Fruit fly (Drosophila melanogaster) whole organism, wandering third instar larva: ENCODE results near the gene CG7080.

Experiments used
- Abd-B ChIP-seq: fragments of >200 bp; optimal IDR thresholded peaks from 2 replicates; lab custom pipeline; 2017; ENCODE audit warnings: missing biosample characterization, missing genetic modification characterization
- CG32264 ChIP-seq: fragments of 200-800 bp; sonication (Bioruptor generic); optimal IDR thresholded peaks from 2 replicates; lab custom pipeline; 2016; ENCODE audit warnings: missing biosample characterization, missing genetic modification characterization
- CG9705 ChIP-seq: fragments of 200-800 bp; sonication (Bioruptor generic); optimal IDR thresholded peaks from 2 replicates; lab custom pipeline; 2018; ENCODE audit warnings: missing biosample characterization, mild to moderate bottlenecking, missing genetic modification characterization
- CrebA ChIP-seq: fragments of 200-800 bp; sonication (Bioruptor generic); optimal IDR thresholded peaks from 2 replicates; lab custom pipeline; 2016; ENCODE audit warnings: missing biosample characterization, mild to moderate bottlenecking, missing genetic modification characterization, borderline replicate concordance
- Dfd ChIP-seq: fragments of >200 bp; optimal IDR thresholded peaks from 2 replicates; lab custom pipeline; 2017; ENCODE audit warnings: missing biosample characterization, missing genetic modification characterization
- Dif ChIP-seq: fragments of 200-275, 200-300 bp; sonication (Bioruptor generic); optimal IDR thresholded peaks from 2 replicates; lab custom pipeline; 2018; ENCODE audit warnings: missing biosample characterization, missing genetic modification characterization; ENCODE audit not compliant: partially characterized antibody
- GATAd ChIP-seq: sonication (Bioruptor generic); optimal IDR thresholded peaks from 2 replicates; lab custom pipeline; 2016; ENCODE audit warnings: missing biosample characterization, missing genetic modification characterization
- HLH106 ChIP-seq: fragments of 200-800 bp; optimal IDR thresholded peaks from 3 replicates; lab custom pipeline; 2019; ENCODE audit warnings: missing biosample characterization, mild to moderate bottlenecking, missing genetic modification characterization, moderate library complexity
- Hnf4 ChIP-seq: fragments of 200-800 bp; sonication (Bioruptor generic); optimal IDR thresholded peaks from 2 replicates; lab custom pipeline; 2016; ENCODE audit warnings: missing biosample characterization, mild to moderate bottlenecking, missing genetic modification characterization
- Hr78 ChIP-seq: fragments of >200 bp; optimal IDR thresholded peaks from 2 replicates; lab custom pipeline; 2017; ENCODE audit warnings: missing biosample characterization, missing genetic modification characterization
- Hr83 ChIP-seq: fragments of 200-300 bp; sonication (Bioruptor generic); optimal IDR thresholded peaks from 2 replicates; lab custom pipeline; 2016; ENCODE audit warnings: missing biosample characterization, mild to moderate bottlenecking, missing genetic modification characterization, moderate library complexity; ENCODE audit not compliant: poor library complexity, severe bottlenecking
- Jra ChIP-seq: sonication (Bioruptor generic); optimal IDR thresholded peaks from 2 replicates; lab custom pipeline; 2016; ENCODE audit warnings: missing biosample characterization, missing genetic modification characterization
- Mio ChIP-seq: sonication (Bioruptor generic); optimal IDR thresholded peaks from 2 replicates; lab custom pipeline; 2016; ENCODE audit warnings: missing biosample characterization, missing genetic modification characterization
- Myc ChIP-seq: fragments of >200 bp; optimal IDR thresholded peaks from 2 replicates; lab custom pipeline; 2017
- N ChIP-seq: fragments of >200 bp; optimal IDR thresholded peaks from 2 replicates; lab custom pipeline; 2018; ENCODE audit warnings: missing biosample characterization, missing external identifiers, missing genetic modification characterization
- Rel ChIP-seq, 2 experiments: fragments of 200-800 bp; sonication (Bioruptor generic) in 1 of 2; optimal IDR thresholded peaks; 2 replicates in 1 of 2; 3 replicates in 1 of 2; lab custom pipeline; 2016 to 2019; ENCODE audit warnings: mild to moderate bottlenecking in 2 of 2, missing biosample characterization in 2 of 2, missing genetic modification characterization in 2 of 2, moderate library complexity in 1 of 2
- Sp1 ChIP-seq: fragments of 200-800 bp; sonication (Bioruptor generic); optimal IDR thresholded peaks from 3 replicates; lab custom pipeline; 2019; ENCODE audit warnings: missing biosample characterization, mild to moderate bottlenecking, missing genetic modification characterization, moderate library complexity
- Vsx2 ChIP-seq: fragments of 200-300, 225-300 bp; sonication (Bioruptor generic); optimal IDR thresholded peaks from 2 replicates; lab custom pipeline; 2018; ENCODE audit warnings: missing biosample characterization, missing genetic modification characterization; ENCODE audit not compliant: partially characterized antibody
- br ChIP-seq: fragments of 200-800 bp; sonication (Bioruptor generic); optimal IDR thresholded peaks from 2 replicates; lab custom pipeline; 2016; ENCODE audit warnings: missing biosample characterization, missing genetic modification characterization
- brk ChIP-seq: fragments of 200-800 bp; sonication (Bioruptor generic); optimal IDR thresholded peaks from 2 replicates; lab custom pipeline; 2016; ENCODE audit warnings: missing biosample characterization, mild to moderate bottlenecking, missing genetic modification characterization
- dl ChIP-seq, 2 experiments: fragments of 175-275, 200-275 bp in 1 of 2; fragments of 200-275 bp in 1 of 2; sonication (Bioruptor generic); optimal IDR thresholded peaks; lab custom pipeline; 2018; ENCODE audit warnings: mild to moderate bottlenecking in 2 of 2, missing biosample characterization in 2 of 2, missing genetic modification characterization in 2 of 2, moderate library complexity in 2 of 2; ENCODE audit not compliant: partially characterized antibody in 2 of 2, insufficient read depth in 1 of 2
- dmrt93B ChIP-seq: fragments of 200-800 bp; sonication (Bioruptor generic); optimal IDR thresholded peaks from 2 replicates; lab custom pipeline; 2018; ENCODE audit warnings: missing biosample characterization, mild to moderate bottlenecking, missing genetic modification characterization
- dsf ChIP-seq: sonication (Bioruptor generic); optimal IDR thresholded peaks from 2 replicates; lab custom pipeline; 2016; ENCODE audit warnings: missing biosample characterization, missing genetic modification characterization, borderline replicate concordance
- foxo ChIP-seq, 2 experiments: fragments of 200-800 bp; sonication (Bioruptor generic); optimal IDR thresholded peaks; 2 replicates in 1 of 2; 3 replicates in 1 of 2; lab custom pipeline; 2016 to 2017; ENCODE audit warnings: missing biosample characterization in 2 of 2, missing genetic modification characterization in 2 of 2
- fru ChIP-seq: fragments of 200-800 bp; sonication (Bioruptor generic); optimal IDR thresholded peaks from 3 replicates; lab custom pipeline; 2016; ENCODE audit warnings: missing biosample characterization, mild to moderate bottlenecking, missing genetic modification characterization
- h ChIP-seq: fragments of 200-800 bp; sonication (Bioruptor generic); optimal IDR thresholded peaks from 3 replicates; lab custom pipeline; 2016; ENCODE audit warnings: missing biosample characterization, mild to moderate bottlenecking, missing genetic modification characterization
- jim ChIP-seq: fragments of 175-275, 200-325 bp; sonication (Bioruptor generic); optimal IDR thresholded peaks from 2 replicates; lab custom pipeline; 2016; ENCODE audit warnings: missing biosample characterization, mild to moderate bottlenecking, missing genetic modification characterization
- lola ChIP-seq: fragments of >200 bp; optimal IDR thresholded peaks from 2 replicates; lab custom pipeline; 2017; ENCODE audit warnings: missing biosample characterization, missing genetic modification characterization
- pan ChIP-seq: fragments of >200 bp; optimal IDR thresholded peaks from 2 replicates; lab custom pipeline; 2017
- psq ChIP-seq: fragments of 200-800 bp; sonication (Bioruptor generic); optimal IDR thresholded peaks from 3 replicates; lab custom pipeline; 2017; ENCODE audit warnings: missing biosample characterization, mild to moderate bottlenecking, missing genetic modification characterization, moderate library complexity
- rgr ChIP-seq: fragments of 200-800 bp; sonication (Bioruptor generic); optimal IDR thresholded peaks from 3 replicates; lab custom pipeline; 2016; ENCODE audit warnings: missing biosample characterization, mild to moderate bottlenecking, missing genetic modification characterization
- sage ChIP-seq: fragments of 200-800 bp; sonication (Bioruptor generic); optimal IDR thresholded peaks from 2 replicates; lab custom pipeline; 2016; ENCODE audit warnings: missing biosample characterization, mild to moderate bottlenecking, missing genetic modification characterization
- sv ChIP-seq: fragments of 200-800 bp; sonication (Bioruptor generic); optimal IDR thresholded peaks from 3 replicates; lab custom pipeline; 2016; ENCODE audit warnings: missing biosample characterization, missing genetic modification characterization
- tai ChIP-seq: sonication (Bioruptor generic); optimal IDR thresholded peaks from 2 replicates; lab custom pipeline; 2016; ENCODE audit warnings: missing biosample characterization, missing genetic modification characterization

Gene CG7080

dm6 chr3R:22340207-22340606, 11.1 kb downstream of the CG7080 start, which contains the start of gene CG5388:
CG5388 (minus strand) TSS chr3R:22340307.
- TF ChIP-seq CG9705, result no peak
- no peak for TF ChIP-seq brk
- no peak for TF ChIP-seq GATAd (GFP tag; lab: Kevin White, UChicago)
- no peak for TF ChIP-seq tai (GFP tag; lab: Kevin White, UChicago)
- TF ChIP-seq psq, result no peak
- no peak for TF ChIP-seq dl (GFP tag; optimal IDR thresholded peaks at IDR 0.05; lab: Kevin White, UChicago; ENCODE audit: insufficient read depth in 1 of 2, partially characterized antibody in 2 of 2)
- no peak for TF ChIP-seq Vsx2 (GFP tag; lab: Kevin White, UChicago)
- TF ChIP-seq h (GFP tag; lab: Kevin White, UChicago), result no peak
- no peak for TF ChIP-seq CG32264
- no peak for TF ChIP-seq rgr (GFP tag; lab: Kevin White, UChicago)
- no peak for TF ChIP-seq pan
- no peak for TF ChIP-seq dmrt93B
- no peak for TF ChIP-seq Rel (GFP tag; optimal IDR thresholded peaks at IDR 0.05; lab: Kevin White, UChicago)
- no peak for TF ChIP-seq Rel (tag; optimal IDR thresholded peaks at IDR 0.05; lab: Kevin White, UChicago)
- TF ChIP-seq Mio (GFP tag; lab: Kevin White, UChicago), result no peak
- TF ChIP-seq Myc (lab: Kevin White, UChicago), result no peak

DNA sequence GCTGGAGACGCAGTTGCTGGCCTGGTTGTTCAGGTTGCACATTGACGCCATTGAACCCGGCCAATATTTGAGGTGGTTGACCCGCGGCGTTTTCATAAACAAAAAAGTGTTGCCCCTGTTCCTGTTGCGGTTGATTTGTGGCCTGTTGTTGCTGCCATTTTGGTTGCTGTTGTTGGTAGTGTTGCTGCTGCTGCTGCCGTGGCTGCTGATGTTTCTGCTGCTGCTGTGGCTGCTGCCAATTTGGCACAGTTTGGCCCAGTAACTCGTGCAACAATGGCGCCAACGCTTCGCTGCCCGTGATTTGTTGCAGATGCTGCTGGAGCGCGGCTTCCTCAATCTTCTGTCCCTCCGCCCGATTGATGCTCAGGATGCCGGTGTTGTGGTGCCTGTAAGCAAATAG, 12.6 kb downstream of the CG7080 start:
- TF ChIP-seq sage (GFP tag; lab: Kevin White, UChicago), result no peak
- peak; percentile 74 for TF ChIP-seq Dfd (GFP tag; lab: Kevin White, UChicago)
- TF ChIP-seq dmrt93B, result no peak
- TF ChIP-seq pan, result no peak

DNA sequence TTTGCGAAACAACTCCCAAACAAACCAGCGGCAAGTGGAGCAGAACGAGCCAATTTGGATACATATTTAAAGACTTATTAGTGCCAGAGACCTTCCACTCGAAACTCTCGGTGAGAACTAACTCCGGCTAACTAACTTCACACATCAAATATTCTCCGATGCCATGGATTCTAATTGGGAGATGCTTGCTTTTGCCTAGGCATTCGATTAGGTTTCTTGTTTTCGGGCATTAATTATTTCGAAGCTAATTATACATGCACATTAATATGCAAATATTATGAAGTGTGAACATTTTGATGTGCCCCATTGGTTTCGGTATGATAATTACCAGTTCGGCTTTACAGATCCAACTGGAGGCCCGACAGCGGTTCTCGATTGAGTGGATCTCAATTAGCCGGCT, 13.1 kb downstream of the CG7080 start, which contains the start of gene CG5386:
Gene CG5386 (minus strand): TSS at position 101 of the 400 bp plus-strand sequence.
- TF ChIP-seq Sp1 (GFP tag; lab: Kevin White, UChicago) (no peak), br (GFP tag; lab: Kevin White, UChicago) (no peak), Vsx2 (GFP tag; lab: Kevin White, UChicago) (no peak), foxo (GFP tag; optimal IDR thresholded peaks at IDR 0.05; lab: Kevin White, UChicago) (no peak), lola (no peak), dl (GFP tag; optimal IDR thresholded peaks at IDR 0.05; lab: Kevin White, UChicago; ENCODE audit: insufficient read depth in 1 of 2, partially characterized antibody in 2 of 2) (no peak), Dfd (GFP tag; lab: Kevin White, UChicago) (no peak), Hr78 (no peak), jim (GFP tag; lab: Kevin White, UChicago) (no peak), CG9705 (no peak), Jra (GFP tag; lab: Kevin White, UChicago) (no peak), rgr (GFP tag; lab: Kevin White, UChicago) (no peak), Abd-B (GFP tag; lab: Kevin White, UChicago) (no peak), CrebA (GFP tag; lab: Kevin White, UChicago) (no peak), psq (no peak), Hr83 (GFP tag; lab: Kevin White, UChicago) (no peak), dmrt93B (no peak), sage (GFP tag; lab: Kevin White, UChicago) (no peak), Hnf4 (no peak)

- no peak for TF ChIP-seq N (GFP tag; lab: Kevin White, UChicago)
- no peak for TF ChIP-seq rgr (GFP tag; lab: Kevin White, UChicago)
- TF ChIP-seq CG9705, result no peak
- no peak for TF ChIP-seq Hr83 (GFP tag; lab: Kevin White, UChicago)
- no peak for TF ChIP-seq sv (GFP tag; lab: Kevin White, UChicago)
- TF ChIP-seq Abd-B (GFP tag; lab: Kevin White, UChicago), result no peak
These were observed 13.6 kb downstream of the CG7080 start for dm6 chr3R:22342708-22343107.

DNA sequence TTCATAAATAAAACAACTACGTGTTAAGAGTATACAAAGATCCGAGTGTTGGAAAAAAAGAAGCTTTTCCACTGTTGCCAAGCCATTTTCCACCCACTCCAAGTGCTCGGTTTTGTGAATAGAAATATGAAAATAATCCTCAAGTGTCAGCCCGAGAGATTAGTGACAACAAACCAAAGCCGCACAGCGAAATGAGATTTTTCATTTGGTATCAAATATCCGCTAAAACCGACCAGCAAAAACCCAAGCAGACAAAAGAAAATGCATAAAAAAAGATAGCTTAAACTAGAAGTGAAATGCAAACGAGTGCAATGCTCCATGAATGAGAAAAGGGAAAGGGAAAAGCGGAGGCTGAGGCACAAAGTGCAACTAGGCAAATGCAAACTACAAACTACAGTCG, 22.3 kb downstream of the CG7080 start, which contains the start of gene rdhB:
Gene rdhB (plus strand): TSS at position 301 of the 400 bp plus-strand sequence.
- TF ChIP-seq h (GFP tag; lab: Kevin White, UChicago) (no peak), fru (no peak), dl (GFP tag; optimal IDR thresholded peaks at IDR 0.05; lab: Kevin White, UChicago; ENCODE audit: insufficient read depth in 1 of 2, partially characterized antibody in 2 of 2) (no peak), Jra (GFP tag; lab: Kevin White, UChicago) (no peak), foxo (GFP tag; optimal IDR thresholded peaks at IDR 0.05; lab: Kevin White, UChicago) (no peak), Rel (GFP tag; optimal IDR thresholded peaks at IDR 0.05; lab: Kevin White, UChicago) (no peak), Rel (tag; optimal IDR thresholded peaks at IDR 0.05; lab: Kevin White, UChicago) (no peak), Dif (GFP tag; lab: Kevin White, UChicago) (no peak), HLH106 (no peak), tai (GFP tag; lab: Kevin White, UChicago) (no peak), CG9705 (no peak), br (GFP tag; lab: Kevin White, UChicago) (no peak), GATAd (GFP tag; lab: Kevin White, UChicago) (no peak), Hr78 (no peak), dmrt93B (no peak), dsf (GFP tag; lab: Kevin White, UChicago) (no peak), Abd-B (GFP tag; lab: Kevin White, UChicago) (no peak), Hr83 (GFP tag; lab: Kevin White, UChicago) (no peak)
